Fruit fly (Drosophila melanogaster) whole organism, embryonic: ENCODE measurements around the gene CG32650.
A peak's percentile ranks its signal among the peaks of the same experiment; 100 is the strongest.

Experiments used
- Atf3 ChIP-seq: fragments of 200-800 bp; sonication (Bioruptor generic); optimal IDR thresholded peaks from 3 replicates; lab custom pipeline; 2016; ENCODE audit warnings: missing biosample characterization, missing genetic modification characterization
- B-H2 ChIP-seq: fragments of 200-800 bp; sonication (Bioruptor generic); optimal IDR thresholded peaks from 2 replicates; lab custom pipeline; 2018; ENCODE audit warnings: missing biosample characterization, mild to moderate bottlenecking, missing genetic modification characterization
- CG10462 ChIP-seq: fragments of 200-800 bp; sonication (Bioruptor generic); optimal IDR thresholded peaks from 2 replicates; lab custom pipeline; 2016; ENCODE audit warnings: missing biosample characterization, missing genetic modification characterization
- CG11093 ChIP-seq: fragments of 200-800 bp; sonication (Bioruptor generic); IDR thresholded peaks from 3 replicates; pipeline ENCODE4 v1.3.6; 2022; ENCODE audit warnings: missing biosample characterization, missing genetic modification characterization
- CG11398 ChIP-seq: fragments of 200-800 bp; sonication (Bioruptor generic); optimal IDR thresholded peaks from 2 replicates; lab custom pipeline; 2016; ENCODE audit warnings: missing biosample characterization, missing genetic modification characterization
- CG12769 ChIP-seq: fragments of 200-800 bp; sonication (Bioruptor generic); optimal IDR thresholded peaks from 2 replicates; lab custom pipeline; 2019; ENCODE audit warnings: missing biosample characterization, mild to moderate bottlenecking, missing genetic modification characterization, moderate library complexity
- CG14014 ChIP-seq: fragments of 200-800 bp; sonication (Bioruptor generic); IDR thresholded peaks from 2 replicates; pipeline ENCODE4 v1.3.6; 2022; ENCODE audit warnings: missing biosample characterization, missing genetic modification characterization
- CG14667 ChIP-seq: fragments of 200-800 bp; sonication (Bioruptor generic); IDR thresholded peaks from 2 replicates; pipeline ENCODE4 v1.3.6; 2022; ENCODE audit warnings: missing biosample characterization, missing genetic modification characterization
- CG17186 ChIP-seq: fragments of 200-800 bp; sonication (Bioruptor generic); optimal IDR thresholded peaks from 3 replicates; lab custom pipeline; 2017; ENCODE audit warnings: missing biosample characterization, missing genetic modification reagents, missing genetic modification characterization
- CG17328 ChIP-seq: fragments of 200-800 bp; sonication (Bioruptor generic); IDR thresholded peaks from 2 replicates; pipeline ENCODE4 v1.3.6; 2022; ENCODE audit warnings: missing biosample characterization, missing genetic modification characterization
- CG17359 ChIP-seq: fragments of 200-800 bp; sonication (Bioruptor generic); optimal IDR thresholded peaks from 3 replicates; lab custom pipeline; 2018; ENCODE audit warnings: missing biosample characterization, mild to moderate bottlenecking, missing genetic modification characterization, moderate library complexity
- CG1792 ChIP-seq: fragments of 200-800 bp; sonication (Bioruptor generic); optimal IDR thresholded peaks from 2 replicates; lab custom pipeline; 2016; ENCODE audit warnings: missing biosample characterization, missing genetic modification characterization
- CG18476 ChIP-seq: fragments of 200-800 bp; sonication (Bioruptor generic); optimal IDR thresholded peaks from 2 replicates; lab custom pipeline; 2016; ENCODE audit warnings: missing biosample characterization, mild to moderate bottlenecking, missing genetic modification characterization
- CG2712 ChIP-seq: fragments of 200-800 bp; optimal IDR thresholded peaks from 3 replicates; lab custom pipeline; 2019; ENCODE audit warnings: missing biosample characterization, mild to moderate bottlenecking, missing genetic modification characterization, moderate library complexity
- CG34376 ChIP-seq: fragments of 200-800 bp; sonication (Bioruptor generic); optimal IDR thresholded peaks from 2 replicates; lab custom pipeline; 2018; ENCODE audit warnings: missing biosample characterization, mild to moderate bottlenecking, missing genetic modification characterization
- CG43689 ChIP-seq: fragments of 200-800 bp; sonication (Bioruptor generic); IDR thresholded peaks from 2 replicates; pipeline ENCODE4 v1.3.6; 2022; ENCODE audit warnings: missing biosample characterization, missing genetic modification characterization
- CG4404 ChIP-seq: fragments of 200-800 bp; sonication (Bioruptor generic); IDR thresholded peaks from 2 replicates; pipeline ENCODE4 v1.3.6; 2022; ENCODE audit warnings: missing biosample characterization, missing genetic modification characterization
- CG6272 ChIP-seq: fragments of 200-800 bp; sonication (Bioruptor generic); IDR thresholded peaks from 2 replicates; pipeline ENCODE4 v1.3.6; 2022; ENCODE audit warnings: missing biosample characterization, missing genetic modification characterization
- CG7839 ChIP-seq: fragments of 200-800 bp; sonication (Bioruptor generic); optimal IDR thresholded peaks from 3 replicates; lab custom pipeline; 2018; ENCODE audit warnings: missing biosample characterization, mild to moderate bottlenecking, missing genetic modification characterization, moderate library complexity
- CG9215 ChIP-seq: fragments of 200-800 bp; sonication (Bioruptor generic); IDR thresholded peaks from 2 replicates; pipeline ENCODE4 v1.3.6; 2022; ENCODE audit warnings: missing biosample characterization, missing genetic modification characterization
- CG9437 ChIP-seq: fragments of 200-800 bp; sonication (Bioruptor generic); optimal IDR thresholded peaks from 2 replicates; lab custom pipeline; 2018; ENCODE audit warnings: missing biosample characterization, mild to moderate bottlenecking, missing genetic modification characterization
- CrebB ChIP-seq: fragments of 200-800 bp; sonication (Bioruptor generic); optimal IDR thresholded peaks from 3 replicates; lab custom pipeline; 2018; ENCODE audit warnings: missing biosample characterization, mild to moderate bottlenecking, missing genetic modification characterization
- D19B ChIP-seq: fragments of 200-800 bp; sonication (Bioruptor generic); optimal IDR thresholded peaks from 2 replicates; lab custom pipeline; 2017; ENCODE audit warnings: missing biosample characterization, mild to moderate bottlenecking, missing genetic modification characterization
- Dip2 ChIP-seq: fragments of 200-800 bp; sonication (Bioruptor generic); IDR thresholded peaks from 2 replicates; pipeline ENCODE4 v1.3.6; 2022; ENCODE audit warnings: missing biosample characterization, missing genetic modification characterization
- Dref ChIP-seq: fragments of 200-800 bp; sonication (Bioruptor generic); IDR thresholded peaks from 2 replicates; pipeline ENCODE4 v1.3.6; 2022; ENCODE audit warnings: missing biosample characterization, missing genetic modification characterization
- Hsf ChIP-seq: fragments of 200-800 bp; sonication (Bioruptor generic); optimal IDR thresholded peaks from 3 replicates; lab custom pipeline; 2016; ENCODE audit warnings: missing biosample characterization, missing genetic modification characterization
- Rfx ChIP-seq: fragments of 200-800 bp; sonication (Bioruptor generic); IDR thresholded peaks from 2 replicates; pipeline ENCODE4 v1.3.6; 2022; ENCODE audit warnings: missing biosample characterization, missing genetic modification characterization
- Stat92E ChIP-seq, 3 experiments: fragments of >200 bp in 2 of 3; fragments of 200-800 bp in 1 of 3; sonication (Bioruptor generic) in 1 of 3; optimal IDR thresholded peaks; 2 replicates each; lab custom pipeline; 2017 to 2019; ENCODE audit warnings: missing biosample characterization in 3 of 3, missing genetic modification characterization in 3 of 3, mild to moderate bottlenecking in 1 of 3, moderate library complexity in 1 of 3
- Xbp1 ChIP-seq: fragments of 200-800 bp; sonication (Bioruptor generic); optimal IDR thresholded peaks from 3 replicates; lab custom pipeline; 2016; ENCODE audit warnings: missing biosample characterization, mild to moderate bottlenecking, missing genetic modification characterization
- ase ChIP-seq: fragments of 200-800 bp; sonication (Bioruptor generic); IDR thresholded peaks from 3 replicates; pipeline ENCODE4 v1.3.6; 2022; ENCODE audit warnings: missing biosample characterization, missing genetic modification characterization
- bab2 ChIP-seq: fragments of 200-800 bp; sonication (Bioruptor generic); optimal IDR thresholded peaks from 2 replicates; lab custom pipeline; 2016; ENCODE audit warnings: missing biosample characterization, missing genetic modification characterization
- bsh ChIP-seq, 2 experiments: fragments of 200-800 bp; sonication (Bioruptor generic); optimal IDR thresholded peaks; 2 replicates each; lab custom pipeline; 2017 to 2018; ENCODE audit warnings: mild to moderate bottlenecking in 2 of 2, missing biosample characterization in 2 of 2, missing genetic modification characterization in 2 of 2, moderate library complexity in 1 of 2
- cad ChIP-seq: fragments of >200 bp; optimal IDR thresholded peaks from 2 replicates; lab custom pipeline; 2017; ENCODE audit warnings: missing biosample characterization, missing genetic modification characterization
- cas ChIP-seq: fragments of 200-800 bp; sonication (Bioruptor generic); IDR thresholded peaks from 2 replicates; pipeline ENCODE4 v1.3.6; 2022; ENCODE audit warnings: missing biosample characterization, missing genetic modification characterization
- ci ChIP-seq: fragments of 200-800 bp; sonication (Bioruptor generic); IDR thresholded peaks from 3 replicates; pipeline ENCODE4 v1.3.6; 2022; ENCODE audit warnings: missing biosample characterization, missing genetic modification characterization
- danr ChIP-seq: fragments of 200-800 bp; sonication (Bioruptor generic); IDR thresholded peaks from 2 replicates; pipeline ENCODE4 v1.3.6; 2022; ENCODE audit warnings: missing biosample characterization, missing genetic modification characterization
- ems ChIP-seq: fragments of 200-800 bp; sonication (Bioruptor generic); optimal IDR thresholded peaks from 3 replicates; lab custom pipeline; 2016; ENCODE audit warnings: missing biosample characterization, missing genetic modification characterization
- eyg ChIP-seq: fragments of 200-800 bp; sonication (Bioruptor generic); optimal IDR thresholded peaks from 3 replicates; lab custom pipeline; 2016; ENCODE audit warnings: missing biosample characterization, missing genetic modification characterization
- fd3F ChIP-seq: fragments of 200-800 bp; sonication (Bioruptor generic); optimal IDR thresholded peaks from 2 replicates; lab custom pipeline; 2018; ENCODE audit warnings: missing biosample characterization, mild to moderate bottlenecking, missing genetic modification characterization, moderate library complexity
- her ChIP-seq: fragments of 200-800 bp; sonication (Bioruptor generic); optimal IDR thresholded peaks from 2 replicates; lab custom pipeline; 2016; ENCODE audit warnings: missing biosample characterization, missing genetic modification characterization
- jing ChIP-seq: fragments of 200-800 bp; sonication (Bioruptor generic); optimal IDR thresholded peaks from 2 replicates; lab custom pipeline; 2018; ENCODE audit warnings: missing biosample characterization, mild to moderate bottlenecking, missing genetic modification characterization
- ken ChIP-seq: fragments of 200-800 bp; sonication (Bioruptor generic); IDR thresholded peaks from 3 replicates; pipeline ENCODE4 v1.3.6; 2022; ENCODE audit warnings: missing biosample characterization, missing genetic modification characterization
- pan ChIP-seq, 4 experiments: fragments of >200 bp in 3 of 4; fragments of 200-800 bp in 1 of 4; sonication (Bioruptor generic) in 1 of 4; optimal IDR thresholded peaks in 3 of 4; IDR thresholded peaks in 1 of 4; 2 replicates each; pipeline versions ENCODE4 v1.3.6 to Lab custom; 2017 to 2022; ENCODE audit warnings: missing biosample characterization in 2 of 4, missing genetic modification characterization in 2 of 4, mixed read lengths in 1 of 4
- pb ChIP-seq: fragments of 200-800 bp; sonication (Bioruptor generic); optimal IDR thresholded peaks from 3 replicates; lab custom pipeline; 2016; ENCODE audit warnings: missing biosample characterization, missing genetic modification characterization
- run ChIP-seq: fragments of 200-800 bp; sonication (Bioruptor generic); optimal IDR thresholded peaks from 3 replicates; lab custom pipeline; 2018; ENCODE audit warnings: missing biosample characterization, mild to moderate bottlenecking, missing genetic modification characterization
- slp2 ChIP-seq: fragments of 200-800 bp; sonication (Bioruptor generic); optimal IDR thresholded peaks from 2 replicates; lab custom pipeline; 2016; ENCODE audit warnings: missing biosample characterization, missing genetic modification characterization
- sug ChIP-seq: fragments of 200-800 bp; optimal IDR thresholded peaks from 2 replicates; lab custom pipeline; 2019; ENCODE audit warnings: missing biosample characterization, mild to moderate bottlenecking, missing genetic modification characterization, moderate library complexity
- tup ChIP-seq: fragments of 200-800 bp; sonication (Bioruptor generic); optimal IDR thresholded peaks from 2 replicates; lab custom pipeline; 2016; ENCODE audit warnings: missing biosample characterization, mild to moderate bottlenecking, missing genetic modification characterization, moderate library complexity
- unc-4 ChIP-seq: fragments of 200-800 bp; sonication (Bioruptor generic); IDR thresholded peaks from 2 replicates; pipeline ENCODE4 v1.3.6; 2022; ENCODE audit warnings: missing biosample characterization, missing genetic modification characterization; ENCODE audit not compliant: partially characterized antibody
- wdn ChIP-seq: fragments of 200-800 bp; sonication (Bioruptor generic); IDR thresholded peaks from 2 replicates; pipeline ENCODE4 v1.3.6; 2022; ENCODE audit warnings: missing biosample characterization, missing genetic modification characterization
- wor ChIP-seq: fragments of 200-800 bp; sonication (Bioruptor generic); IDR thresholded peaks from 2 replicates; pipeline ENCODE4 v1.3.6; 2022; ENCODE audit warnings: missing biosample characterization, missing genetic modification characterization
- zen2 ChIP-seq: fragments of 200-800 bp; sonication (Bioruptor generic); IDR thresholded peaks from 3 replicates; pipeline ENCODE4 v1.3.6; 2022; ENCODE audit warnings: missing biosample characterization, missing genetic modification characterization; ENCODE audit not compliant: partially characterized antibody

Gene CG32650

dm6 chrX:12913729-12914128, 15.3 kb upstream of the CG32650 start (continued):
- TF ChIP-seq Xbp1 (GFP tag; lab: Kevin White, UChicago), result peak; percentile 2
- TF ChIP-seq ems (GFP tag; lab: Kevin White, UChicago), result no peak
- no peak for TF ChIP-seq CG17359
- TF ChIP-seq tup (GFP tag; lab: Kevin White, UChicago), result no peak
- TF ChIP-seq Stat92E (GFP tag; optimal IDR thresholded peaks at IDR 0.05; lab: Kevin White, UChicago), result no peak
- TF ChIP-seq CG4404, result peak; percentile 55
- TF ChIP-seq CrebB (tag; lab: Kevin White, UChicago), result no peak
- TF ChIP-seq CG11093 (GFP tag; lab: Robert Waterston, UW), result no peak
- TF ChIP-seq CG18476, result no peak
- TF ChIP-seq CG14667 (GFP tag; lab: Robert Waterston, UW), result no peak
- no peak for TF ChIP-seq CG6272 (GFP tag; lab: Robert Waterston, UW)
- TF ChIP-seq wor (GFP tag; lab: Robert Waterston, UW), result no peak
- no peak for TF ChIP-seq Rfx (GFP tag; lab: Robert Waterston, UW)
- no peak for TF ChIP-seq eyg (GFP tag; lab: Kevin White, UChicago)
- TF ChIP-seq bab2 (GFP tag; lab: Kevin White, UChicago), result no peak
- no peak for TF ChIP-seq zen2 (GFP tag; lab: Robert Waterston, UW)
- TF ChIP-seq pb, result no peak
- TF ChIP-seq jing (GFP tag; lab: Kevin White, UChicago), result no peak
- no peak for TF ChIP-seq pan (optimal IDR thresholded peaks at IDR 0.05; lab: Kevin White, UChicago)
- TF ChIP-seq pan (GFP tag; optimal IDR thresholded peaks at IDR 0.05 in 1 of 2, IDR thresholded peaks at IDR 0.05 in 1 of 2), result no peak
- TF ChIP-seq ken (GFP tag; lab: Robert Waterston, UW), result no peak
- no peak for TF ChIP-seq cad (GFP tag; lab: Kevin White, UChicago)
- TF ChIP-seq CG9215 (GFP tag; lab: Robert Waterston, UW), result no peak
- TF ChIP-seq CG1792 (GFP tag; lab: Kevin White, UChicago), result no peak
- TF ChIP-seq her (GFP tag; lab: Kevin White, UChicago), result no peak
- TF ChIP-seq slp2 (GFP tag; lab: Kevin White, UChicago), result no peak
- no peak for TF ChIP-seq run (tag; lab: Kevin White, UChicago)
- no peak for TF ChIP-seq CG9437 (GFP tag; lab: Kevin White, UChicago)
- no peak for TF ChIP-seq Atf3
- no peak for TF ChIP-seq CG34376 (GFP tag; lab: Kevin White, UChicago)
- TF ChIP-seq ci (GFP tag; lab: Robert Waterston, UW), result no peak
- no peak for TF ChIP-seq Dip2
- TF ChIP-seq CG12769 (tag; lab: Kevin White, UChicago), result no peak
- TF ChIP-seq CG7839, result peak; percentile 13
- no peak for TF ChIP-seq Hsf (GFP tag; lab: Kevin White, UChicago)
- no peak for TF ChIP-seq D19B (GFP tag; lab: Kevin White, UChicago)
- TF ChIP-seq CG17328 (GFP tag; lab: Robert Waterston, UW), result 0 out of 2 replicates have a peak, but pooled peaks have one; percentile 20
- peak; percentile 44 for TF ChIP-seq CG2712 (tag; lab: Kevin White, UChicago)
- TF ChIP-seq unc-4 (GFP tag; lab: Robert Waterston, UW), result no peak
- TF ChIP-seq wdn, result no peak
- no peak for TF ChIP-seq CG11398
- no peak for TF ChIP-seq sug (tag; lab: Kevin White, UChicago)
- no peak for TF ChIP-seq Dref (GFP tag; lab: Robert Waterston, UW)
- no peak for TF ChIP-seq CG17186 (GFP tag; lab: Kevin White, UChicago)
- TF ChIP-seq fd3F (GFP tag; lab: Kevin White, UChicago), result no peak
- no peak for TF ChIP-seq CG43689 (GFP tag; lab: Robert Waterston, UW)
- no peak for TF ChIP-seq B-H2 (GFP tag; lab: Kevin White, UChicago)
- TF ChIP-seq bsh (GFP tag; optimal IDR thresholded peaks at IDR 0.05; lab: Kevin White, UChicago), result peak; percentile 39 to 49
- TF ChIP-seq CG14014 (GFP tag; lab: Robert Waterston, UW), result no peak
- TF ChIP-seq ase, result no peak
- TF ChIP-seq cas (GFP tag; lab: Robert Waterston, UW), result no peak
- TF ChIP-seq danr (GFP tag; lab: Robert Waterston, UW), result no peak
- no peak for TF ChIP-seq CG10462
